Worm (Caenorhabditis elegans) whole organism, early embryonic: Measurements from ENCODE around the gene srbc-34.

Source experiments
- B0310.2 ChIP-seq: sonication (generic microtip); optimal IDR thresholded peaks from 2 replicates; lab custom pipeline; 2016; ENCODE audit warnings: mild to moderate bottlenecking, missing genetic modification characterization, missing compliant biosample characterization
- ama-1 ChIP-seq: fragments of 150-350 bp; optimal IDR thresholded peaks from 2 replicates; lab custom pipeline; 2014
- ceh-36 ChIP-seq: sonication (generic microtip); optimal IDR thresholded peaks from 2 replicates; lab custom pipeline; 2016; ENCODE audit warnings: missing genetic modification characterization, inconsistent platforms, missing compliant biosample characterization
- ets-7 ChIP-seq: sonication (generic microtip); optimal IDR thresholded peaks from 2 replicates; lab custom pipeline; 2016; ENCODE audit warnings: missing genotype, missing genetic modification characterization, missing compliant biosample characterization
- flt-1 ChIP-seq: fragments of 200-800 bp; sonication (Bioruptor generic); IDR thresholded peaks from 2 replicates; pipeline ENCODE4 v1.3.6; 2022; ENCODE audit warnings: missing genetic modification characterization, missing compliant biosample characterization
- hmg-4 ChIP-seq: fragments of 200-800 bp; sonication (Bioruptor generic); optimal IDR thresholded peaks from 2 replicates; lab custom pipeline; 2018; ENCODE audit warnings: mild to moderate bottlenecking, missing genetic modification characterization, missing compliant biosample characterization
- hnd-1 ChIP-seq: sonication (generic microtip); optimal IDR thresholded peaks from 2 replicates; lab custom pipeline; 2016; ENCODE audit warnings: missing genetic modification characterization, missing compliant biosample characterization
- scrt-1 ChIP-seq: fragments of 200-800 bp; sonication (Bioruptor generic); IDR thresholded peaks from 2 replicates; pipeline ENCODE4 v1.3.6; 2022; ENCODE audit warnings: missing genetic modification characterization, missing compliant biosample characterization
- tbx-11 ChIP-seq: fragments of 200-800 bp; sonication (Bioruptor generic); IDR thresholded peaks from 2 replicates; pipeline ENCODE4 v1.3.6; 2022; ENCODE audit warnings: missing genetic modification characterization, missing compliant biosample characterization
- tbx-37 ChIP-seq: fragments of 200-800 bp; sonication (Bioruptor generic); conservative IDR thresholded peaks from 2 replicates; pipeline ENCODE4 v1.3.6; 2022; ENCODE audit warnings: missing genetic modification reagents, missing genetic modification characterization, missing compliant biosample characterization
- tra-4 ChIP-seq: sonication (generic microtip); optimal IDR thresholded peaks from 2 replicates; lab custom pipeline; 2017; ENCODE audit warnings: missing genetic modification characterization, missing compliant biosample characterization

DNA sequence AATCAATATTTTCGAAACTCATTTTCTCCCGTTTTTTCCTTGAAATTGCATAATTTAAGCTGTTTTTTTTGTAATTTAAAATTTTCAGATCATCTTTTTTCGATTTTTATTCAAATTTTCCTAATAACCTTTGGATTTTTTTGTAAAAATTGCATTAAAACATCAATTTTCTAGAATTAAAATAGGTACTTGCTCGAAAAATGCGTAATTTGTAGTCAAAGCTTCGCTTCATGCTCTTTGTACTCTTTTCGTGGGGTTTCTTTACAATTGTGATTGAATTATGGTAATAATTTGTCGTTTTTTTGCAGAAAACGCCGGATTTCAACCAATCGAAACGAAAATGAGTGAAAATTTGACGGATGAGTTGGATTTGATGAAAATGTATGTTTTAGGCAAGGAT lies 7.2 kb upstream of the srbc-34 start, which contains the start of gene fog-2:
- TF ChIP-seq ama-1 (no peak), ets-7 (no peak), tbx-11 (no peak), tbx-37 (GFP tag; lab: Robert Waterston, UW) (no peak), hnd-1 (tag; lab: Kevin White, UChicago) (no peak), flt-1 (no peak), ceh-36 (tag; lab: Kevin White, UChicago) (no peak), tra-4 (tag; lab: Kevin White, UChicago) (no peak), B0310.2 (tag; lab: Kevin White, UChicago) (no peak), scrt-1 (GFP tag; lab: Robert Waterston, UW) (no peak), hmg-4 (GFP tag; lab: Kevin White, UChicago) (no peak)
